Worm (Caenorhabditis elegans) whole organism, young adult: Measurements from ENCODE around the gene C04H5.1.

Experiments used
- B0019.2 ChIP-seq: fragments of 200-800 bp; sonication (Bioruptor generic); conservative IDR thresholded peaks from 2 replicates; pipeline ENCODE4 v1.3.6; 2022; ENCODE audit warnings: missing genetic modification reagents, missing genetic modification characterization, missing compliant biosample characterization
- B0035.1 ChIP-seq: sonication (generic microtip); optimal IDR thresholded peaks from 2 replicates; lab custom pipeline; 2016; ENCODE audit warnings: missing genetic modification characterization, mild to moderate bottlenecking, missing compliant biosample characterization, missing genotype, missing genetic modification reagents
- B0336.3 ChIP-seq: fragments of 200-800 bp; sonication (Bioruptor generic); IDR thresholded peaks from 2 replicates; pipeline ENCODE4 v1.3.6; 2022; ENCODE audit warnings: missing genetic modification characterization, missing compliant biosample characterization
- C17E4.6 ChIP-seq: fragments of 200-800 bp; sonication (Bioruptor generic); IDR thresholded peaks from 2 replicates; pipeline ENCODE4 v1.3.6; 2022; ENCODE audit warnings: missing genetic modification reagents, missing genetic modification characterization, missing compliant biosample characterization
- D2030.7 ChIP-seq: fragments of 200-800 bp; sonication (Bioruptor generic); IDR thresholded peaks from 2 replicates; pipeline ENCODE4 v1.3.6; 2022; ENCODE audit warnings: missing genetic modification reagents, missing genetic modification characterization, missing compliant biosample characterization
- F10E7.11 ChIP-seq: sonication (generic microtip); optimal IDR thresholded peaks from 2 replicates; lab custom pipeline; 2017; ENCODE audit warnings: mild to moderate bottlenecking, missing genetic modification characterization, moderate library complexity, missing compliant biosample characterization
- F23B12.7 ChIP-seq: sonication (generic microtip); optimal IDR thresholded peaks from 2 replicates; lab custom pipeline; 2017; ENCODE audit warnings: missing genetic modification characterization, mild to moderate bottlenecking, missing compliant biosample characterization, antibody characterized with exemption, moderate library complexity; ENCODE audit not compliant: insufficient read depth
- F33H1.4 ChIP-seq: fragments of 200-800 bp; sonication (Bioruptor generic); IDR thresholded peaks from 2 replicates; pipeline ENCODE4 v1.3.6; 2022; ENCODE audit warnings: missing genetic modification reagents, missing genetic modification characterization, missing compliant biosample characterization
- F37B4.10 ChIP-seq: fragments of 200-800 bp; sonication (Bioruptor generic); IDR thresholded peaks from 2 replicates; pipeline ENCODE4 v1.3.6; 2022; ENCODE audit warnings: missing genetic modification characterization, missing compliant biosample characterization
- F49E8.2 ChIP-seq: sonication (generic microtip); optimal IDR thresholded peaks from 3 replicates; lab custom pipeline; 2017; ENCODE audit warnings: missing genetic modification characterization, mild to moderate bottlenecking, missing compliant biosample characterization, antibody characterized with exemption, moderate library complexity; ENCODE audit not compliant: insufficient read depth
- F57A8.1 ChIP-seq: fragments of 200-800 bp; sonication (Bioruptor generic); optimal IDR thresholded peaks from 2 replicates; lab custom pipeline; 2018; ENCODE audit warnings: mild to moderate bottlenecking, missing genetic modification characterization, moderate library complexity, missing compliant biosample characterization
- K12H6.12 ChIP-seq: fragments of 200-800 bp; sonication (Bioruptor generic); optimal IDR thresholded peaks from 2 replicates; lab custom pipeline; 2018; ENCODE audit warnings: mild to moderate bottlenecking, missing genetic modification characterization, missing compliant biosample characterization
- Y56A3A.18 ChIP-seq: fragments of 200-800 bp; sonication (Bioruptor generic); IDR thresholded peaks from 2 replicates; pipeline ENCODE4 v1.3.6; 2022; ENCODE audit warnings: missing genetic modification reagents, missing genetic modification characterization, missing compliant biosample characterization
- Y79H2A.3 ChIP-seq: fragments of 200-800 bp; sonication (Bioruptor generic); conservative IDR thresholded peaks from 2 replicates; pipeline ENCODE4 v1.3.6; 2022; ENCODE audit warnings: missing genetic modification reagents, missing genetic modification characterization, missing compliant biosample characterization
- ama-1 ChIP-seq, 3 experiments: fragments of 150-350 bp in 1 of 3; sonication (generic microtip) in 2 of 3; optimal IDR thresholded peaks; 2 replicates each; lab custom pipeline; 2014 to 2018; ENCODE audit warnings: missing biosample characterization in 2 of 3, missing genetic modification characterization in 2 of 3, missing genetic modification reagents in 2 of 3
- atf-7 ChIP-seq: sonication (generic microtip); optimal IDR thresholded peaks from 2 replicates; lab custom pipeline; 2017; ENCODE audit warnings: mild to moderate bottlenecking, missing genetic modification characterization, missing compliant biosample characterization
- attf-6 ChIP-seq: fragments of 200-800 bp; sonication (Bioruptor generic); IDR thresholded peaks from 2 replicates; pipeline ENCODE4 v1.3.6; 2022; ENCODE audit warnings: missing genetic modification reagents, missing genetic modification characterization, missing compliant biosample characterization
- bed-2 ChIP-seq: fragments of 200-800 bp; sonication (Bioruptor generic); IDR thresholded peaks from 2 replicates; pipeline ENCODE4 v1.3.6; 2022; ENCODE audit warnings: missing genetic modification reagents, missing genetic modification characterization, missing compliant biosample characterization
- cebp-2 ChIP-seq: fragments of 200-800 bp; sonication (Bioruptor generic); IDR thresholded peaks from 2 replicates; pipeline ENCODE4 v1.3.6; 2022; ENCODE audit warnings: missing genetic modification characterization, missing compliant biosample characterization
- chd-7 ChIP-seq: sonication (generic microtip); optimal IDR thresholded peaks from 2 replicates; lab custom pipeline; 2016; ENCODE audit warnings: mild to moderate bottlenecking, missing genetic modification characterization, moderate library complexity, missing compliant biosample characterization
- die-1 ChIP-seq: sonication (generic microtip); optimal IDR thresholded peaks from 2 replicates; lab custom pipeline; 2016; ENCODE audit warnings: missing genotype, mild to moderate bottlenecking, missing genetic modification characterization, missing compliant biosample characterization
- dox-1 ChIP-seq: fragments of 200-800 bp; sonication (Bioruptor generic); IDR thresholded peaks from 2 replicates; pipeline ENCODE4 v1.3.6; 2022; ENCODE audit warnings: missing genetic modification reagents, missing genetic modification characterization, missing compliant biosample characterization
- efl-1 ChIP-seq: fragments of 150-350 bp; optimal IDR thresholded peaks from 2 replicates; lab custom pipeline; 2014; ENCODE audit warnings: missing biosample characterization, missing genetic modification reagents, missing genetic modification characterization
- egl-18 ChIP-seq: fragments of 200-800 bp; sonication (Bioruptor generic); IDR thresholded peaks from 2 replicates; pipeline ENCODE4 v1.3.6; 2022; ENCODE audit warnings: missing genetic modification reagents, missing genetic modification characterization, missing compliant biosample characterization
- ekl-4 ChIP-seq: fragments of 200-800 bp; sonication (Bioruptor generic); IDR thresholded peaks from 2 replicates; pipeline ENCODE4 v1.3.6; 2022; ENCODE audit warnings: missing genetic modification reagents, missing genetic modification characterization, missing compliant biosample characterization
- ets-4 ChIP-seq: fragments of 200-800 bp; sonication (Bioruptor generic); optimal IDR thresholded peaks from 2 replicates; lab custom pipeline; 2018; ENCODE audit warnings: mild to moderate bottlenecking, missing genetic modification characterization, missing compliant biosample characterization
- gei-17 ChIP-seq: fragments of 200-800 bp; sonication (Bioruptor generic); optimal IDR thresholded peaks from 2 replicates; lab custom pipeline; 2018; ENCODE audit warnings: mild to moderate bottlenecking, missing genetic modification characterization, missing compliant biosample characterization
- hmg-1.2 ChIP-seq: fragments of 200-800 bp; sonication (Bioruptor generic); IDR thresholded peaks from 2 replicates; pipeline ENCODE4 v1.3.6; 2022; ENCODE audit warnings: missing genetic modification reagents, missing genetic modification characterization, missing compliant biosample characterization
- lag-1 ChIP-seq: fragments of 200-800 bp; sonication (Bioruptor generic); IDR thresholded peaks from 2 replicates; pipeline ENCODE4 v1.3.6; 2022; ENCODE audit warnings: missing genetic modification reagents, missing genetic modification characterization, missing compliant biosample characterization
- lin-26 ChIP-seq: fragments of 200-800 bp; sonication (Bioruptor generic); IDR thresholded peaks from 2 replicates; pipeline ENCODE4 v1.3.6; 2022; ENCODE audit warnings: missing genetic modification reagents, missing genetic modification characterization, missing compliant biosample characterization
- lir-1 ChIP-seq: fragments of 200-800 bp; sonication (Bioruptor generic); conservative IDR thresholded peaks from 2 replicates; pipeline ENCODE4 v1.3.6; 2022; ENCODE audit warnings: missing genetic modification reagents, missing genetic modification characterization, missing compliant biosample characterization
- lsl-1 ChIP-seq: fragments of 200-800 bp; sonication (Bioruptor generic); optimal IDR thresholded peaks from 2 replicates; lab custom pipeline; 2018; ENCODE audit warnings: mild to moderate bottlenecking, missing genetic modification characterization, moderate library complexity, missing compliant biosample characterization
- madf-10 ChIP-seq: sonication (generic microtip); optimal IDR thresholded peaks from 2 replicates; lab custom pipeline; 2016; ENCODE audit warnings: mild to moderate bottlenecking, missing genetic modification characterization, missing compliant biosample characterization
- madf-8 ChIP-seq: fragments of 200-800 bp; sonication (Bioruptor generic); conservative IDR thresholded peaks from 2 replicates; pipeline ENCODE4 v1.3.6; 2022; ENCODE audit warnings: missing genetic modification reagents, missing genetic modification characterization, missing compliant biosample characterization
- mes-4 ChIP-seq: sonication (generic microtip); optimal IDR thresholded peaks from 2 replicates; lab custom pipeline; 2016; ENCODE audit warnings: missing genotype, missing genetic modification characterization, missing compliant biosample characterization
- nhr-80 ChIP-seq: sonication (generic microtip); optimal IDR thresholded peaks from 2 replicates; lab custom pipeline; 2016; ENCODE audit warnings: missing genetic modification characterization, missing compliant biosample characterization
- pha-4 ChIP-seq: fragments of 150-350 bp; sonication (generic microtip); optimal IDR thresholded peaks from 2 replicates; lab custom pipeline; 2014; ENCODE audit warnings: missing biosample characterization, missing genetic modification reagents, missing genetic modification characterization
- rcor-1 ChIP-seq: fragments of 200-800 bp; sonication (Bioruptor generic); IDR thresholded peaks from 2 replicates; pipeline ENCODE4 v1.3.6; 2022; ENCODE audit warnings: missing genetic modification reagents, missing genetic modification characterization, missing compliant biosample characterization
- snpc-1.1 ChIP-seq: sonication (generic microtip); optimal IDR thresholded peaks from 2 replicates; lab custom pipeline; 2017; ENCODE audit warnings: missing genetic modification characterization, mild to moderate bottlenecking, missing compliant biosample characterization, antibody characterized with exemption, moderate library complexity, missing genotype, missing genetic modification reagents; ENCODE audit not compliant: insufficient read depth
- snpc-1.3 ChIP-seq: sonication (generic microtip); optimal IDR thresholded peaks from 2 replicates; lab custom pipeline; 2017; ENCODE audit warnings: missing genetic modification characterization, mild to moderate bottlenecking, missing compliant biosample characterization, antibody characterized with exemption, moderate library complexity, missing genotype, missing genetic modification reagents; ENCODE audit not compliant: insufficient read depth
- tbp1 ChIP-seq: fragments of 200-800 bp; sonication (Bioruptor generic); optimal IDR thresholded peaks from 2 replicates; lab custom pipeline; 2018; ENCODE audit warnings: mild to moderate bottlenecking, missing genetic modification characterization, missing compliant biosample characterization
- tlf-1 ChIP-seq: fragments of 200-800 bp; sonication (Bioruptor generic); optimal IDR thresholded peaks from 2 replicates; lab custom pipeline; 2018; ENCODE audit warnings: mild to moderate bottlenecking, missing genetic modification characterization, missing compliant biosample characterization
- zim-3 ChIP-seq: sonication (generic microtip); optimal IDR thresholded peaks from 2 replicates; lab custom pipeline; 2017; ENCODE audit warnings: mild to moderate bottlenecking, missing genetic modification characterization, moderate library complexity, missing compliant biosample characterization
- ztf-22 ChIP-seq: fragments of 200-800 bp; sonication (Bioruptor generic); optimal IDR thresholded peaks from 2 replicates; lab custom pipeline; 2018; ENCODE audit warnings: mild to moderate bottlenecking, missing genetic modification characterization, moderate library complexity, missing compliant biosample characterization
- ztf-26 ChIP-seq: sonication (generic microtip); optimal IDR thresholded peaks from 2 replicates; lab custom pipeline; 2017; ENCODE audit warnings: missing genetic modification characterization, missing compliant biosample characterization

C04H5.1 gene

ce11 chrII:14495341-14495740 is 38.8 kb upstream of the C04H5.1 start:
- TF ChIP-seq lin-26 (GFP tag; lab: Robert Waterston, UW) = 0 out of 2 replicates have a peak, but pooled peaks have one; percentile 34
- no peak for TF ChIP-seq F33H1.4 (GFP tag; lab: Robert Waterston, UW)

- TF ChIP-seq ztf-22 (GFP tag; lab: Kevin White, UChicago) (peak; percentile 74), bed-2 (GFP tag; lab: Robert Waterston, UW) (peak; percentile 61; the same call in 1 of the 2 replicates), Y56A3A.18 (GFP tag; lab: Robert Waterston, UW) (peak; percentile 96), snpc-1.3 (tag; lab: Kevin White, UChicago) (peak; percentile 92), B0035.1 (tag; lab: Kevin White, UChicago) (peak; percentile 59), F49E8.2 (peak; percentile 80), madf-10 (tag; lab: Kevin White, UChicago) (peak; percentile 90), K12H6.12 (tag; lab: Kevin White, UChicago) (peak; percentile 87), ztf-26 (tag; lab: Kevin White, UChicago) (peak; percentile 91), efl-1 (GFP tag; lab: Kevin White, UChicago) (peak; percentile 9), Y79H2A.3 (GFP tag; lab: Robert Waterston, UW) (no peak; the same call in 1 of the 2 replicates), B0019.2 (GFP tag; lab: Robert Waterston, UW) (peak; percentile 42; the same call in 1 of the 2 replicates), ekl-4 (GFP tag; lab: Robert Waterston, UW) (peak; percentile 89), hmg-1.2 (peak; percentile 84), lin-26 (GFP tag; lab: Robert Waterston, UW) (peak; percentile 99), D2030.7 (peak; percentile 84), chd-7 (tag; lab: Kevin White, UChicago) (peak; percentile 92), gei-17 (GFP tag; lab: Kevin White, UChicago) (peak; percentile 59), cebp-2 (0 out of 2 replicates have a peak, but pooled peaks have one; percentile 52), lag-1 (GFP tag; lab: Robert Waterston, UW) (no peak), F23B12.7 (peak; percentile 96), zim-3 (tag; lab: Kevin White, UChicago) (peak; percentile 96), F37B4.10 (GFP tag; lab: Robert Waterston, UW) (no peak), F10E7.11 (tag; lab: Kevin White, UChicago) (peak; percentile 70), egl-18 (GFP tag; lab: Robert Waterston, UW) (no peak), dox-1 (GFP tag; lab: Robert Waterston, UW) (peak; percentile 94), B0336.3 (peak; percentile 87), die-1 (tag; lab: Kevin White, UChicago) (peak; percentile 96), nhr-80 (peak; percentile 73), C17E4.6 (GFP tag; lab: Robert Waterston, UW) (0 out of 2 replicates have a peak, but pooled peaks have one; percentile 69), snpc-1.1 (peak; percentile 86), ets-4 (GFP tag; lab: Kevin White, UChicago) (peak; percentile 64), madf-8 (GFP tag; lab: Robert Waterston, UW) (peak; percentile 36; the same call in 1 of the 2 replicates), rcor-1 (GFP tag; lab: Robert Waterston, UW) (peak; percentile 87), pha-4 (tag; lab: Kevin White, UChicago) (no peak), lir-1 (GFP tag; lab: Robert Waterston, UW) (peak; percentile 67), ama-1 (optimal IDR thresholded peaks at IDR 0.05; lab: Kevin White, UChicago) (peak; percentile 9), ama-1 (GFP tag; optimal IDR thresholded peaks at IDR 0.05; lab: Kevin White, UChicago) (peak; percentile 46 to 95), mes-4 (peak; percentile 84), atf-7 (tag; lab: Kevin White, UChicago) (peak; percentile 86), tbp1 (GFP tag; lab: Kevin White, UChicago) (peak; percentile 99), tlf-1 (peak; percentile 60), lsl-1 (GFP tag; lab: Kevin White, UChicago) (peak; percentile 67), attf-6 (GFP tag; lab: Robert Waterston, UW) (0 out of 2 replicates have a peak, but pooled peaks have one; percentile 66), F57A8.1 (GFP tag; lab: Kevin White, UChicago) (peak; percentile 92)
Observed at ce11 chrII:14496809-14497208, 37.3 kb upstream of the C04H5.1 start.
